Fruit fly (Drosophila melanogaster): ENCODE results near the gene Btk.

The Btk gene

dm6 chr2L:8266670-8267435 is 34.0 kb downstream of the Btk start:
- TF ChIP-seq CG17801 (GFP tag; optimal IDR thresholded peaks at IDR 0.05; ENCODE audit: partially characterized antibody) = no peak

- TF ChIP-seq CG17801 (GFP tag; optimal IDR thresholded peaks at IDR 0.05; ENCODE audit: partially characterized antibody) = no peak
Measured at dm6 chr2L:8266145-8266544, 34.7 kb downstream of the Btk start.

DNA sequence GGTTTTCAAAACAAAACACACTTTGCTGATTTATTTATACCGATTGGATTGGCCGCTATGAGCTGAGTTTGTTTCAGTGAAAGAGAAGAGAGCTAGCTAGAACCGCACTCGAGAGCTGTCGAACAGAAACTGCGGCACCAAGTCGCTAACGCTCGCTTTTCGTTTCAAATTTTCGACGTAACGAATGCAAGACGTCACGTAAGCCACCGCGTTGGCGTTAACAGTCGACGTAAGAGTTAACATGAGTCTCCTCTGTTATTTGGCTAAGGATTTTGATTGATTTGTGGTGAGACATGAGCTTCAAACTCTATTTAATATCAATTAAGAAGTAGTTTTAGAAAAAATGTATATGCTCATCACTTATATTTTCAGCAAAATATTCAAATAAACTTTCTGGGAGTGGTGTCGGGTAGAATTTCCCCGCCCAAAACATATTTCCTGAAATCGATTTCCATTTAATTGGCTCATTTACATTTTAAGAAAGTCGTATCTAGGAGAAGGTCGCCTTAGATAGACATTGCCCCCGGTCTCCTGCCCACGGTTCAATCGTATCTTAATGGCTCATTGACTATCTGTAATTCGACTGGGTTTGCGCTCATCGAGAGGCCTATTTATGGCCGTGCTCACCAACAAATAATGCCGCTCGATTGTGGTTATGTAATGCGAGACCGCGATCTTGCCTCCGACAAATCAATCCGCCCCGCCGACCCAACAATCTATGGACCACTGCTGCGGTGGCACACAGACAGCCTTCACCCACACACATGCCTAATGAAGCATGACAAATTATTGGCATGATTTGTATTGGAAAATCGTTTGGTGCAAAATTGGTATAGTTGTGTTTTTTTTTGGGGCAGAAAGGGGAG is 43.2 kb downstream of the Btk start, which contains the start of gene CG8086:
Gene CG8086 (minus strand): TSS at position 102 of the 866 bp plus-strand sequence.
- no peak for TF ChIP-seq CG17801 (GFP tag; optimal IDR thresholded peaks at IDR 0.05; ENCODE audit: partially characterized antibody)

dm6 chr2L:8255406-8255805 is 45.5 kb downstream of the Btk start:
- no peak for TF ChIP-seq CG17801 (GFP tag; optimal IDR thresholded peaks at IDR 0.05; ENCODE audit: partially characterized antibody)

DNA sequence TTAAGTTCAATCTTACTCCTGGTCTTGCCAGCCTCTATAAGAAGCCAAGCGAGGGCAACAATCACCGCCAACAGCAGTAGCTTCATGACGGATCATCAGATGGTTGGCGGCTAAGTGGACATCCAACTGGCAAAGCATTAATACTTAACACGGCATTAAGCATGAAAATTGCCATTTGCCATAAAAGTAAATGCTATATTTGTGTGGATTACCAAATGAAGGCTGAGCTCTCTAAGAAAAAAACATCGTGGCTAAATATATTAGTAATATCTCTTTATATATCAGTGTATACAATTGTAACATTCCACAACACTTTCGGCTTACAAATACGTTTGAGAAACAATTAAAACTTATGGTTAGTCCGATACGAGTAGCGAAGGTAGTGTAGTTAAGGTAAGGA is 57.0 kb downstream of the Btk start, which contains the start of gene CG43057:
Gene CG43057 (minus strand): TSS at position 101 of the 400 bp plus-strand sequence.
- no peak for TF ChIP-seq CG17801 (GFP tag; optimal IDR thresholded peaks at IDR 0.05; ENCODE audit: partially characterized antibody)

- no peak for TF ChIP-seq CG17801 (GFP tag; optimal IDR thresholded peaks at IDR 0.05; ENCODE audit: partially characterized antibody)
Measured at dm6 chr2L:8242186-8242585, 58.7 kb downstream of the Btk start, which contains the start of gene CG14277. TSS of gene CG14277 (plus strand) at chr2L:8242486.

DNA sequence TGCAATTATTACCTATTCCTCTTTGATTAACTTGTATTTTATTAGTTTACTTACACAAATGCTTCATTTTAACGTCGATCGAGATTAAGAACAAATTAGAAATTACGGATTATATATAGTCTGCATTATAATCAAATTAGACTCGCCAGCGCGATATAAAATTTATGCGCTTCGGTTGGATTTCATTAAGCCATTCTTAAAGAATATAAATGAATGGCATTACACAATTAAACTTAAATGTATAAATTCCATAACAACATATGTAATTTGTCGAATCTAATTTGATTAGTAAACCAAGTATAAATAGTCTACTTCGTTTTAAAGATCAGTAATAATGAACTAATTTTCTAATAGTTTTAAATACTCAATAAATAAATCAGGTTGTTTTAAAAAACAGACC is 59.2 kb downstream of the Btk start, which contains the start of gene Spn28F:
Gene Spn28F (minus strand): TSS at position 101 of the 400 bp plus-strand sequence.
- TF ChIP-seq CG17801 (GFP tag; optimal IDR thresholded peaks at IDR 0.05; ENCODE audit: partially characterized antibody) = no peak

DNA sequence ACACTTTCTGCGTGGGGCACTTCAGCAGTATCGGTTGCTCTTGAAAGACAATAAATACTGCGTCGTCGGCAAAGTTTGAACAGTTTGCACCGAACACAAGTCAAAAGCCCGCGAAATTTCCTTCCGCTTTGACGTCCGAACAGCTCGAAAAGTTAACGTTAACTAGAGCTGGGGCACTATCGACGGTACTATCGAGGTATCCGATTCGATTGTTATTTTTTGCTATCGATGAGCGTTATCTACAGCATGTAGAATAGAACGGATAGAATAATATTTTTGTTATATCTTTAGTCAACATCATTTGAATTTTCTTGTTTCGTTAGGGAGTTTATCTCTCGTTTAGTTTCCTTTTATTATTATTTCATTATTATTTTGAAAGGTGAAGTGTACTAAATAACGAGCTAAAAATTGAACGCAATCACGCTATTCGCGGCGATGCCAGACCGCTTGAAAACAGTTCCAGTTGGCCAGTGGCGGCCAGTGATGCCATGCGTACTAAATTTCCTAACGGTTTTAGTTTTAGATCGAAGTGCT is 61.1 kb downstream of the Btk start, which contains the start of gene Pvr:
Gene Pvr (minus strand): TSS at position 167 of the 534 bp plus-strand sequence.
- TF ChIP-seq CG17801 (GFP tag; optimal IDR thresholded peaks at IDR 0.05; ENCODE audit: partially characterized antibody) = peak; percentile 66

DNA sequence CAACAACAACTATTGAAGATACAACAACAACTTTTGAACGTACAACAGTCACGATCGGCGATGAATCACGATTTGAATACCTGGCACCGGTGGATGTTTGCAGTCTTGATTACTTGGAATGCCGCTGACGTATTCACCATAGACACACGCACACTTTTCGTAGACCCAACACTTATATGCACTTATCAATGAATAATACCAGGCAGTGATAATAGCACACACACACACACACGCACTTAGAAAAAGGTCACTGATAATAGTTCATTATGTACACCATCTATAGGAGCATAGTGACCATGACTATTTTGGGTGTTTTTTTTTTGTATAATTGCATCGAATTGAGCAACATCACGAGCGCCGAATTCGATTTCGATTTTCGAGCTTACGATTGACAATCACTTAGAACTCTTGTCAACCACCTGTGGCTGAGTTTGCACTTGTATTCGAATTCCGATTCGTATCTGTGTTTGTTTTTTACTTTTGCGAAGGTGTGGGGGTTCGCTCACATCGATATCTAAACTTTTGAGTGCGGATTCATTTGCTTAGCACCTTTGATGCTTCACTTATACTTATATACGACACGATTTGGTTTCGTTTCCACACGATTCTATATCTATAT is 61.7 kb downstream of the Btk start:
- TF ChIP-seq CG17801 (GFP tag; optimal IDR thresholded peaks at IDR 0.05; ENCODE audit: partially characterized antibody) = no peak

DNA sequence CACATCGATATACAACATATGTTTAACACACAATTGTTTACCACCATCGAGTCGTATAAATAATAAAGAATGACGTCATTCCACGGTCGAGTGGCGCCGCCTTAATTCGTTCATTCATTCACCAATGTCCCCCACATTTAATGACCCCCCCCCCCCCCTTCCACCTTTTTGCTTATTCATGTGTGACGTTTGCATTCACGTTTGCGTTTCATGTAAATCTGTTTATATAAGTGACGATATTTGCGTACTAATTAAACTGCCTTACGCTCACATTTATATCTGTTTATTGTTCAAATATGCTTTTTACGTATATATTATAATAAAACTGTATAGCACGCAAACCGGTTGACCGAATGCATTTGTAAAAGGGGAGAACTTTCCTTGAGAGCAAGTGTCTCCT is 67.3 kb downstream of the Btk start:
- TF ChIP-seq CG17801 (GFP tag; optimal IDR thresholded peaks at IDR 0.05; ENCODE audit: partially characterized antibody) = no peak

- no peak for TF ChIP-seq CG17801 (GFP tag; optimal IDR thresholded peaks at IDR 0.05; ENCODE audit: partially characterized antibody)
Measured at dm6 chr2L:8232389-8232788, 68.5 kb downstream of the Btk start.

- no peak for TF ChIP-seq CG17801 (GFP tag; optimal IDR thresholded peaks at IDR 0.05; ENCODE audit: partially characterized antibody)
Measured at dm6 chr2L:8230255-8230654, 70.6 kb downstream of the Btk start.

DNA sequence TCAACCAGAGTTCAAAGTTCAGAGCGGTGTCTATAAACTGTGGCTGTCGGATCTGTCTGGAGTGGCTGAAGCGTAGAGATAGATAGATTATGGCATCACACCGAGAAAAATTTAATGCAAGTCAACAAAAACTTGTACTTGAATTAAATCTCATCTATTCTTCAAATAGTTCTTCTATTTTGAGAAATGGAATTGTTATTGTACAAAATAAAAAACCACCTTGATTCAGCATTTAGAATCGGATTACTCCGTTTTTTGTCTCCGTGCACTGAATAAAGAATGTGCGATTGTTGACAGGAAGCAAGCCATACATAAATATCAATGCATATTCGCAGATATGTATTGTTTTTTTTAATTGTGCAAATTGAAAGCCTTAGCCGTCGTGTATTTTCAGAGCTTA is 71.3 kb downstream of the Btk start:
- TF ChIP-seq CG17801 (GFP tag; optimal IDR thresholded peaks at IDR 0.05; ENCODE audit: partially characterized antibody) = peak; percentile 28

dm6 chr2L:8229134-8229533 is 71.7 kb downstream of the Btk start:
- TF ChIP-seq CG17801 (GFP tag; optimal IDR thresholded peaks at IDR 0.05; ENCODE audit: partially characterized antibody) = no peak

dm6 chr2L:8220393-8220934 is 80.4 kb downstream of the Btk start, which contains the start of gene Snx6:
TSS of gene Snx6 (minus strand) at chr2L:8220741.
- TF ChIP-seq CG17801 (GFP tag; optimal IDR thresholded peaks at IDR 0.05; ENCODE audit: partially characterized antibody) = no peak
